Fruit fly (Drosophila melanogaster) whole organism, embryonic: ENCODE measurements around the gene OtopLc.

Experiments used
- Adf1 ChIP-seq: fragments of 200-800 bp; sonication (Bioruptor generic); IDR thresholded peaks from 2 replicates; pipeline ENCODE4 v1.3.6; 2022; ENCODE audit warnings: missing biosample characterization, missing genetic modification characterization
- Antp ChIP-seq: fragments of 200-800 bp; sonication (Bioruptor generic); optimal IDR thresholded peaks from 3 replicates; lab custom pipeline; 2016; ENCODE audit warnings: missing biosample characterization, missing genetic modification characterization
- BtbVII ChIP-seq: fragments of 200-800 bp; sonication (Bioruptor generic); optimal IDR thresholded peaks from 3 replicates; lab custom pipeline; 2017; ENCODE audit warnings: missing biosample characterization, mild to moderate bottlenecking, missing genetic modification characterization
- CG10267 ChIP-seq: fragments of 200-800 bp; sonication (Bioruptor generic); optimal IDR thresholded peaks from 2 replicates; lab custom pipeline; 2018; ENCODE audit warnings: missing biosample characterization, mild to moderate bottlenecking, missing genetic modification characterization, moderate library complexity
- CG10366 ChIP-seq: fragments of 200-800 bp; sonication (Bioruptor generic); IDR thresholded peaks from 2 replicates; pipeline ENCODE4 v1.3.6; 2022; ENCODE audit warnings: missing biosample characterization, missing genetic modification characterization
- CG10654 ChIP-seq: fragments of 200-800 bp; sonication (Bioruptor generic); optimal IDR thresholded peaks from 2 replicates; lab custom pipeline; 2016; ENCODE audit warnings: missing biosample characterization, missing genetic modification characterization
- CG11085 ChIP-seq: fragments of 200-800 bp; sonication (Bioruptor generic); IDR thresholded peaks from 2 replicates; pipeline ENCODE4 v1.3.6; 2022; ENCODE audit warnings: missing biosample characterization, missing genetic modification characterization
- CG11456 ChIP-seq: fragments of 200-800 bp; sonication (Bioruptor generic); IDR thresholded peaks from 3 replicates; pipeline ENCODE4 v1.3.6; 2022; ENCODE audit warnings: missing biosample characterization, missing genetic modification characterization
- CG12219 ChIP-seq: fragments of 200-800 bp; sonication (Bioruptor generic); optimal IDR thresholded peaks from 3 replicates; lab custom pipeline; 2018; ENCODE audit warnings: missing biosample characterization, mild to moderate bottlenecking, missing genetic modification characterization
- CG1233 ChIP-seq: fragments of 200-800 bp; sonication (Bioruptor generic); optimal IDR thresholded peaks from 4 replicates; lab custom pipeline; 2018; ENCODE audit warnings: missing biosample characterization, mild to moderate bottlenecking, missing genetic modification characterization
- CG12942 ChIP-seq: fragments of 200-800 bp; sonication (Bioruptor generic); optimal IDR thresholded peaks from 3 replicates; lab custom pipeline; 2016; ENCODE audit warnings: missing biosample characterization, missing genetic modification characterization
- CG1647 ChIP-seq: fragments of 200-800 bp; sonication (Bioruptor generic); optimal IDR thresholded peaks from 3 replicates; lab custom pipeline; 2016; ENCODE audit warnings: missing biosample characterization, missing genetic modification characterization
- CG17186 ChIP-seq: fragments of 200-800 bp; sonication (Bioruptor generic); optimal IDR thresholded peaks from 3 replicates; lab custom pipeline; 2017; ENCODE audit warnings: missing biosample characterization, missing genetic modification reagents, missing genetic modification characterization
- CG17829 ChIP-seq: fragments of 200-800 bp; optimal IDR thresholded peaks from 2 replicates; lab custom pipeline; 2019; ENCODE audit warnings: missing biosample characterization, mild to moderate bottlenecking, missing genetic modification characterization, moderate library complexity
- CG3407 ChIP-seq: fragments of 200-800 bp; sonication (Bioruptor generic); optimal IDR thresholded peaks from 2 replicates; lab custom pipeline; 2018; ENCODE audit warnings: missing biosample characterization, mild to moderate bottlenecking, missing genetic modification characterization
- CG34376 ChIP-seq: fragments of 200-800 bp; sonication (Bioruptor generic); optimal IDR thresholded peaks from 2 replicates; lab custom pipeline; 2018; ENCODE audit warnings: missing biosample characterization, mild to moderate bottlenecking, missing genetic modification characterization
- CG3726 ChIP-seq: fragments of 200-800 bp; sonication (Bioruptor generic); IDR thresholded peaks from 3 replicates; pipeline ENCODE4, ENCODE4 v1.3.6; 2022; ENCODE audit warnings: missing biosample characterization, missing genetic modification characterization
- CG7839 ChIP-seq: fragments of 200-800 bp; sonication (Bioruptor generic); optimal IDR thresholded peaks from 3 replicates; lab custom pipeline; 2018; ENCODE audit warnings: missing biosample characterization, mild to moderate bottlenecking, missing genetic modification characterization, moderate library complexity
- CG9609 ChIP-seq: fragments of 200-800 bp; sonication (Bioruptor generic); optimal IDR thresholded peaks from 3 replicates; lab custom pipeline; 2016; ENCODE audit warnings: missing biosample characterization, missing genetic modification characterization
- CG9817 ChIP-seq: fragments of 200-800 bp; sonication (Bioruptor generic); optimal IDR thresholded peaks from 2 replicates; lab custom pipeline; 2018; ENCODE audit warnings: missing biosample characterization, mild to moderate bottlenecking, missing genetic modification characterization, moderate library complexity
- Dek ChIP-seq: fragments of 200-800 bp; sonication (Bioruptor generic); optimal IDR thresholded peaks from 3 replicates; lab custom pipeline; 2019; ENCODE audit warnings: missing biosample characterization, mild to moderate bottlenecking, missing genetic modification characterization, moderate library complexity
- E2f2 ChIP-seq: fragments of 200-800 bp; sonication (Bioruptor generic); IDR thresholded peaks from 2 replicates; pipeline ENCODE4 v1.3.6; 2022; ENCODE audit warnings: missing biosample characterization, missing genetic modification characterization
- GATAe ChIP-seq: fragments of 200-800 bp; sonication (Bioruptor generic); conservative IDR thresholded peaks from 2 replicates; pipeline ENCODE4 v1.3.6; 2022; ENCODE audit warnings: missing biosample characterization, missing genetic modification characterization
- Hand ChIP-seq: fragments of 200-800 bp; sonication (Bioruptor generic); optimal IDR thresholded peaks from 2 replicates; lab custom pipeline; 2017; ENCODE audit warnings: mild to moderate bottlenecking, missing biosample characterization, missing genetic modification reagents, missing genetic modification characterization
- Hmr ChIP-seq: fragments of 200-800 bp; sonication (Bioruptor generic); optimal IDR thresholded peaks from 3 replicates; lab custom pipeline; 2017; ENCODE audit warnings: mild to moderate bottlenecking, missing biosample characterization, missing genetic modification reagents, missing genetic modification characterization
- Hr51 ChIP-seq, 2 experiments: fragments of 200-800 bp; sonication (Bioruptor generic); optimal IDR thresholded peaks; 2 replicates in 1 of 2; 3 replicates in 1 of 2; lab custom pipeline; 2016 to 2018; ENCODE audit warnings: missing biosample characterization in 2 of 2, missing genetic modification characterization in 2 of 2, mild to moderate bottlenecking in 1 of 2, moderate library complexity in 1 of 2
- Rx ChIP-seq: fragments of 200-800 bp; sonication (Bioruptor generic); IDR thresholded peaks from 2 replicates; pipeline ENCODE4 v1.3.6; 2022; ENCODE audit warnings: missing biosample characterization, missing genetic modification characterization
- Vsx1 ChIP-seq: fragments of 200-800 bp; sonication (Bioruptor generic); optimal IDR thresholded peaks from 2 replicates; lab custom pipeline; 2017; ENCODE audit warnings: missing biosample characterization, mild to moderate bottlenecking, missing genetic modification characterization, missing genetic modification reagents
- amos ChIP-seq: fragments of 200-800 bp; sonication (Bioruptor generic); IDR thresholded peaks from 2 replicates; pipeline ENCODE4 v1.3.6; 2022; ENCODE audit warnings: missing biosample characterization, missing genetic modification characterization; ENCODE audit not compliant: partially characterized antibody
- br ChIP-seq: fragments of >200 bp; optimal IDR thresholded peaks from 2 replicates; lab custom pipeline; 2017
- btn ChIP-seq: fragments of 200-800 bp; sonication (Bioruptor generic); optimal IDR thresholded peaks from 2 replicates; lab custom pipeline; 2016; ENCODE audit warnings: missing biosample characterization, missing genetic modification characterization
- disco-r ChIP-seq: fragments of 200-800 bp; sonication (Bioruptor generic); optimal IDR thresholded peaks from 2 replicates; lab custom pipeline; 2016; ENCODE audit warnings: missing biosample characterization, missing genetic modification characterization
- dpn ChIP-seq, 2 experiments: fragments of 200-800 bp; sonication (Bioruptor generic); optimal IDR thresholded peaks; 3 replicates each; lab custom pipeline; 2016; ENCODE audit warnings: missing biosample characterization in 2 of 2, missing genetic modification characterization in 2 of 2
- dysf ChIP-seq: fragments of 200-800 bp; sonication (Bioruptor generic); IDR thresholded peaks from 3 replicates; pipeline ENCODE4 v1.3.6; 2022; ENCODE audit warnings: missing biosample characterization, missing genetic modification characterization
- fd102C ChIP-seq: fragments of 200-800 bp; sonication (Bioruptor generic); optimal IDR thresholded peaks from 2 replicates; lab custom pipeline; 2018; ENCODE audit warnings: missing biosample characterization, mild to moderate bottlenecking, missing genetic modification characterization, moderate library complexity
- fd3F ChIP-seq: fragments of 200-800 bp; sonication (Bioruptor generic); optimal IDR thresholded peaks from 2 replicates; lab custom pipeline; 2018; ENCODE audit warnings: missing biosample characterization, mild to moderate bottlenecking, missing genetic modification characterization, moderate library complexity
- fru ChIP-seq: fragments of >200 bp; optimal IDR thresholded peaks from 2 replicates; lab custom pipeline; 2017
- hb ChIP-seq: fragments of 200-800 bp; sonication (Bioruptor generic); IDR thresholded peaks from 3 replicates; pipeline ENCODE4 v1.3.6; 2022; ENCODE audit warnings: missing biosample characterization, missing genetic modification characterization; ENCODE audit not compliant: partially characterized antibody
- lilli ChIP-seq: fragments of 200-800 bp; sonication (Bioruptor generic); optimal IDR thresholded peaks from 3 replicates; lab custom pipeline; 2016; ENCODE audit warnings: missing biosample characterization, missing genetic modification characterization
- nau ChIP-seq: fragments of 200-800 bp; sonication (Bioruptor generic); optimal IDR thresholded peaks from 3 replicates; lab custom pipeline; 2017; ENCODE audit warnings: missing biosample characterization, mild to moderate bottlenecking, missing genetic modification characterization, missing genetic modification reagents
- pum ChIP-seq: fragments of 200-800 bp; sonication (Bioruptor generic); optimal IDR thresholded peaks from 2 replicates; lab custom pipeline; 2016; ENCODE audit warnings: missing biosample characterization, missing genetic modification characterization
- sc ChIP-seq, 3 experiments: fragments of >200 bp in 2 of 3; fragments of 200-800 bp in 1 of 3; sonication (Bioruptor generic) in 1 of 3; optimal IDR thresholded peaks; 2 replicates in 2 of 3; 3 replicates in 1 of 3; lab custom pipeline; 2017; ENCODE audit warnings: mild to moderate bottlenecking in 1 of 3, missing biosample characterization in 1 of 3, missing genetic modification characterization in 1 of 3, missing genetic modification reagents in 1 of 3
- scrt ChIP-seq: fragments of 200-800 bp; sonication (Bioruptor generic); optimal IDR thresholded peaks from 2 replicates; lab custom pipeline; 2018; ENCODE audit warnings: missing biosample characterization, mild to moderate bottlenecking, missing genetic modification characterization, moderate library complexity
- sisA ChIP-seq: fragments of 200-800 bp; sonication (Bioruptor generic); IDR thresholded peaks from 2 replicates; pipeline ENCODE4 v1.3.6; 2022; ENCODE audit warnings: missing biosample characterization, missing genetic modification characterization
- slou ChIP-seq: fragments of 200-800 bp; sonication (Bioruptor generic); optimal IDR thresholded peaks from 3 replicates; lab custom pipeline; 2016; ENCODE audit warnings: missing biosample characterization, missing genetic modification characterization
- so ChIP-seq: fragments of 200-800 bp; sonication (Bioruptor generic); IDR thresholded peaks from 3 replicates; pipeline ENCODE4 v1.3.6; 2022; ENCODE audit warnings: missing biosample characterization, missing genetic modification characterization
- tap ChIP-seq: fragments of 200-800 bp; optimal IDR thresholded peaks from 3 replicates; lab custom pipeline; 2019; ENCODE audit warnings: missing biosample characterization, mild to moderate bottlenecking, missing genetic modification characterization, moderate library complexity
- tna ChIP-seq: fragments of 200-800 bp; sonication (Bioruptor generic); IDR thresholded peaks from 2 replicates; pipeline ENCODE4 v1.3.6; 2022; ENCODE audit warnings: missing biosample characterization, missing genetic modification characterization; ENCODE audit not compliant: partially characterized antibody
- vfl ChIP-seq: fragments of 200-800 bp; sonication (Bioruptor generic); optimal IDR thresholded peaks from 2 replicates; lab custom pipeline; 2016; ENCODE audit warnings: missing biosample characterization, missing genetic modification characterization
- zen ChIP-seq: fragments of 200-800 bp; sonication (Bioruptor generic); optimal IDR thresholded peaks from 3 replicates; lab custom pipeline; 2018; ENCODE audit warnings: missing biosample characterization, mild to moderate bottlenecking, missing genetic modification characterization, moderate library complexity

OtopLc gene

dm6 chrX:5648437-5648959, 14.2 kb downstream of the OtopLc start, which contains the start of gene OtopLa (continued):
- TF ChIP-seq CG17186 (GFP tag; lab: Kevin White, UChicago): peak; percentile 24
- peak; percentile 73 for TF ChIP-seq tap (tag; lab: Kevin White, UChicago)
- TF ChIP-seq nau: no peak
- TF ChIP-seq CG10654 (GFP tag; lab: Kevin White, UChicago): peak; percentile 73
- peak; percentile 82 to 88 for TF ChIP-seq dpn (GFP tag; optimal IDR thresholded peaks at IDR 0.05; lab: Kevin White, UChicago)
- peak; percentile 80 for TF ChIP-seq Hmr (GFP tag; lab: Kevin White, UChicago)
- peak; percentile 69; the same call in 2 of the 3 replicates for TF ChIP-seq CG3726 (GFP tag; lab: Robert Waterston, UW)
- peak; percentile 71 for TF ChIP-seq btn (GFP tag; lab: Kevin White, UChicago)
- peak; percentile 74 for TF ChIP-seq CG10267 (tag; lab: Kevin White, UChicago)
- peak; percentile 89 for TF ChIP-seq CG7839 (tag; lab: Kevin White, UChicago)
- TF ChIP-seq amos (GFP tag; lab: Robert Waterston, UW): no peak
- TF ChIP-seq tna (GFP tag; lab: Robert Waterston, UW): no peak
- TF ChIP-seq CG1647: peak; percentile 53
- peak; percentile 66 for TF ChIP-seq Hand (GFP tag; lab: Kevin White, UChicago)
- TF ChIP-seq Dek (tag; lab: Kevin White, UChicago): peak; percentile 69
- peak; percentile 37; the same call in 1 of the 2 replicates for TF ChIP-seq CG11085 (GFP tag; lab: Robert Waterston, UW)
- TF ChIP-seq dysf (GFP tag; lab: Robert Waterston, UW): peak; percentile 87
- peak; percentile 58 to 82 for TF ChIP-seq Hr51 (GFP tag; optimal IDR thresholded peaks at IDR 0.05; lab: Kevin White, UChicago)
- TF ChIP-seq hb (GFP tag; lab: Robert Waterston, UW): no peak
- TF ChIP-seq vfl: peak; percentile 43
- TF ChIP-seq disco-r (GFP tag; lab: Kevin White, UChicago): peak; percentile 43
- TF ChIP-seq CG10366 (GFP tag; lab: Robert Waterston, UW): peak; percentile 87
- peak; percentile 55 for TF ChIP-seq Vsx1 (GFP tag; lab: Kevin White, UChicago)
- peak; percentile 62 for TF ChIP-seq Adf1 (GFP tag; lab: Robert Waterston, UW)
- TF ChIP-seq GATAe (GFP tag; lab: Robert Waterston, UW): peak; percentile 41; the same call in 1 of the 2 replicates
- TF ChIP-seq sc (optimal IDR thresholded peaks at IDR 0.05; lab: Kevin White, UChicago): no peak
- TF ChIP-seq sc (GFP tag; optimal IDR thresholded peaks at IDR 0.05; lab: Kevin White, UChicago): peak; percentile 60
- TF ChIP-seq CG11456 (GFP tag; lab: Robert Waterston, UW): peak; percentile 81
- TF ChIP-seq fd102C (GFP tag; lab: Kevin White, UChicago): no peak
- peak; percentile 87 for TF ChIP-seq sisA (GFP tag; lab: Robert Waterston, UW)
- TF ChIP-seq CG12219 (GFP tag; lab: Kevin White, UChicago): peak; percentile 76
- peak; percentile 72 for TF ChIP-seq BtbVII
- TF ChIP-seq Antp (GFP tag; lab: Kevin White, UChicago): peak; percentile 81
- peak; percentile 71 for TF ChIP-seq zen (tag; lab: Kevin White, UChicago)
- TF ChIP-seq lilli (GFP tag; lab: Kevin White, UChicago): peak; percentile 84
- TF ChIP-seq CG12942 (GFP tag; lab: Kevin White, UChicago): peak; percentile 65
- peak; percentile 80 for TF ChIP-seq CG3407 (GFP tag; lab: Kevin White, UChicago)
- TF ChIP-seq CG1233 (GFP tag; lab: Kevin White, UChicago): peak; percentile 75
- peak; percentile 90 for TF ChIP-seq so
- peak; percentile 42 for TF ChIP-seq CG34376
- TF ChIP-seq E2f2 (GFP tag; lab: Robert Waterston, UW): peak; percentile 46; the same call in 1 of the 2 replicates
- TF ChIP-seq slou (GFP tag; lab: Kevin White, UChicago): peak; percentile 73
- TF ChIP-seq Rx: peak; percentile 83
- peak; percentile 83 for TF ChIP-seq pum
- peak; percentile 59 for TF ChIP-seq fd3F (GFP tag; lab: Kevin White, UChicago)
- TF ChIP-seq fru (lab: Kevin White, UChicago): no peak
- peak; percentile 69 for TF ChIP-seq CG9817
- peak; percentile 72 for TF ChIP-seq CG17829
- no peak for TF ChIP-seq br (lab: Kevin White, UChicago)
- peak; percentile 71 for TF ChIP-seq CG9609 (GFP tag; lab: Kevin White, UChicago)
- TF ChIP-seq scrt (GFP tag; lab: Kevin White, UChicago): peak; percentile 64
